Fruit fly (Drosophila melanogaster) whole organism, embryonic: Measurements from ENCODE around the gene Rab6.
A peak's percentile ranks its signal among the peaks of the same experiment; 100 is the strongest.

Experiments
- Atf3 ChIP-seq: fragments of 200-800 bp; sonication (Bioruptor generic); optimal IDR thresholded peaks from 3 replicates; lab custom pipeline; 2016; ENCODE audit warnings: missing biosample characterization, missing genetic modification characterization
- CG10462 ChIP-seq: fragments of 200-800 bp; sonication (Bioruptor generic); optimal IDR thresholded peaks from 2 replicates; lab custom pipeline; 2016; ENCODE audit warnings: missing biosample characterization, missing genetic modification characterization
- CG11093 ChIP-seq: fragments of 200-800 bp; sonication (Bioruptor generic); IDR thresholded peaks from 3 replicates; pipeline ENCODE4 v1.3.6; 2022; ENCODE audit warnings: missing biosample characterization, missing genetic modification characterization
- CG12071 ChIP-seq: fragments of 200-800 bp; sonication (Bioruptor generic); optimal IDR thresholded peaks from 3 replicates; lab custom pipeline; 2018; ENCODE audit warnings: missing biosample characterization, mild to moderate bottlenecking, missing genetic modification characterization
- CG12104 ChIP-seq: fragments of 200-800 bp; sonication (Bioruptor generic); optimal IDR thresholded peaks from 3 replicates; lab custom pipeline; 2016; ENCODE audit warnings: missing biosample characterization, missing genetic modification characterization
- CG12942 ChIP-seq: fragments of 200-800 bp; sonication (Bioruptor generic); optimal IDR thresholded peaks from 3 replicates; lab custom pipeline; 2016; ENCODE audit warnings: missing biosample characterization, missing genetic modification characterization
- CG13123 ChIP-seq: fragments of 200-800 bp; sonication (Bioruptor generic); optimal IDR thresholded peaks from 2 replicates; lab custom pipeline; 2016; ENCODE audit warnings: missing biosample characterization, missing genetic modification characterization
- CG15479 ChIP-seq: fragments of 200-800 bp; sonication (Bioruptor generic); optimal IDR thresholded peaks from 3 replicates; lab custom pipeline; 2019; ENCODE audit warnings: missing biosample characterization, mild to moderate bottlenecking, missing genetic modification characterization, moderate library complexity
- CG18262 ChIP-seq: fragments of 200-800 bp; optimal IDR thresholded peaks from 3 replicates; lab custom pipeline; 2019; ENCODE audit warnings: missing biosample characterization, mild to moderate bottlenecking, missing genetic modification characterization, moderate library complexity
- CG2712 ChIP-seq: fragments of 200-800 bp; optimal IDR thresholded peaks from 3 replicates; lab custom pipeline; 2019; ENCODE audit warnings: missing biosample characterization, mild to moderate bottlenecking, missing genetic modification characterization, moderate library complexity
- CG2875 ChIP-seq: fragments of 200-800 bp; sonication (Bioruptor generic); optimal IDR thresholded peaks from 2 replicates; lab custom pipeline; 2017; ENCODE audit warnings: missing biosample characterization, mild to moderate bottlenecking, missing genetic modification characterization, missing genetic modification reagents
- CG32772 ChIP-seq: fragments of 200-800 bp; sonication (Bioruptor generic); IDR thresholded peaks from 2 replicates; pipeline ENCODE4 v1.3.6; 2022; ENCODE audit warnings: missing biosample characterization, missing genetic modification characterization
- CG33557 ChIP-seq: fragments of 200-800 bp; sonication (Bioruptor generic); optimal IDR thresholded peaks from 2 replicates; lab custom pipeline; 2019; ENCODE audit warnings: missing biosample characterization, mild to moderate bottlenecking, missing genetic modification characterization, moderate library complexity
- CG8359 ChIP-seq: fragments of 200-800 bp; sonication (Bioruptor generic); optimal IDR thresholded peaks from 2 replicates; lab custom pipeline; 2017; ENCODE audit warnings: missing biosample characterization, mild to moderate bottlenecking, missing genetic modification characterization, borderline replicate concordance
- CG8765 ChIP-seq: fragments of 200-800 bp; sonication (Bioruptor generic); IDR thresholded peaks from 2 replicates; pipeline ENCODE4 v1.3.6; 2022; ENCODE audit warnings: missing biosample characterization, missing genetic modification characterization
- CG9437 ChIP-seq: fragments of 200-800 bp; sonication (Bioruptor generic); optimal IDR thresholded peaks from 2 replicates; lab custom pipeline; 2018; ENCODE audit warnings: missing biosample characterization, mild to moderate bottlenecking, missing genetic modification characterization
- D ChIP-seq, 2 experiments: fragments of 200-800 bp in 1 of 2; fragments of >200 bp in 1 of 2; sonication (Bioruptor generic) in 1 of 2; optimal IDR thresholded peaks; 2 replicates in 1 of 2; 3 replicates in 1 of 2; lab custom pipeline; 2017; ENCODE audit warnings: mild to moderate bottlenecking in 1 of 2, missing biosample characterization in 1 of 2, missing genetic modification characterization in 1 of 2, missing genetic modification reagents in 1 of 2
- Doc2 ChIP-seq: fragments of 200-800 bp; sonication (Bioruptor generic); IDR thresholded peaks from 2 replicates; pipeline ENCODE4 v1.3.6; 2022; ENCODE audit warnings: missing biosample characterization, missing genetic modification characterization
- ERR ChIP-seq: fragments of 200-800 bp; sonication (Bioruptor generic); optimal IDR thresholded peaks from 2 replicates; lab custom pipeline; 2016; ENCODE audit warnings: missing biosample characterization, missing genetic modification characterization
- Ets65A ChIP-seq: fragments of 200-800 bp; sonication (Bioruptor generic); peaks from one replicate; lab custom pipeline; 2016; ENCODE audit warnings: missing biosample characterization, missing genetic modification characterization
- GATAe ChIP-seq: fragments of 200-800 bp; sonication (Bioruptor generic); conservative IDR thresholded peaks from 2 replicates; pipeline ENCODE4 v1.3.6; 2022; ENCODE audit warnings: missing biosample characterization, missing genetic modification characterization
- HLH3B ChIP-seq: fragments of 200-800 bp; sonication (Bioruptor generic); IDR thresholded peaks from 2 replicates; pipeline ENCODE4 v1.3.6; 2022; ENCODE audit warnings: missing biosample characterization, missing genetic modification characterization
- Ptx1 ChIP-seq: fragments of 200-800 bp; sonication (Bioruptor generic); IDR thresholded peaks from 2 replicates; pipeline ENCODE4 v1.3.6; 2022; ENCODE audit warnings: missing biosample characterization, missing genetic modification characterization
- Sin3A ChIP-seq: fragments of >200 bp; optimal IDR thresholded peaks from 2 replicates; lab custom pipeline; 2018
- Sry-β ChIP-seq: fragments of 200-800 bp; sonication (Bioruptor generic); optimal IDR thresholded peaks from 2 replicates; lab custom pipeline; 2018; ENCODE audit warnings: missing biosample characterization, mild to moderate bottlenecking, missing genetic modification characterization, moderate library complexity
- TFAM ChIP-seq: fragments of 200-800 bp; sonication (Bioruptor generic); optimal IDR thresholded peaks from 2 replicates; lab custom pipeline; 2017; ENCODE audit warnings: missing biosample characterization, missing genetic modification characterization, inconsistent platforms
- cg ChIP-seq: fragments of 200-800 bp; sonication (Bioruptor generic); optimal IDR thresholded peaks from 3 replicates; lab custom pipeline; 2019; ENCODE audit warnings: missing biosample characterization, mild to moderate bottlenecking, missing genetic modification characterization, moderate library complexity
- ci ChIP-seq: fragments of 200-800 bp; sonication (Bioruptor generic); IDR thresholded peaks from 3 replicates; pipeline ENCODE4 v1.3.6; 2022; ENCODE audit warnings: missing biosample characterization, missing genetic modification characterization
- ham ChIP-seq: fragments of 200-800 bp; sonication (Bioruptor generic); IDR thresholded peaks from 2 replicates; pipeline ENCODE4 v1.3.6; 2022; ENCODE audit warnings: missing biosample characterization, missing genetic modification characterization
- lmd ChIP-seq: fragments of 200-800 bp; sonication (Bioruptor generic); IDR thresholded peaks from 2 replicates; pipeline ENCODE4 v1.3.6; 2022; ENCODE audit warnings: missing biosample characterization, missing genetic modification characterization
- prd ChIP-seq, 3 experiments: fragments of >200 bp in 2 of 3; fragments of 200-800 bp in 1 of 3; sonication (Bioruptor generic) in 1 of 3; optimal IDR thresholded peaks in 2 of 3; IDR thresholded peaks in 1 of 3; 2 replicates in 2 of 3; 3 replicates in 1 of 3; pipeline versions ENCODE4 v1.3.6 to Lab custom; 2017 to 2022; ENCODE audit warnings: missing biosample characterization in 1 of 3, missing genetic modification characterization in 1 of 3
- psq ChIP-seq: fragments of 200-800 bp; sonication (Bioruptor generic); optimal IDR thresholded peaks from 2 replicates; lab custom pipeline; 2017; ENCODE audit warnings: missing biosample characterization, missing genetic modification characterization
- pum ChIP-seq: fragments of 200-800 bp; sonication (Bioruptor generic); optimal IDR thresholded peaks from 2 replicates; lab custom pipeline; 2016; ENCODE audit warnings: missing biosample characterization, missing genetic modification characterization
- run ChIP-seq: fragments of 200-800 bp; sonication (Bioruptor generic); optimal IDR thresholded peaks from 3 replicates; lab custom pipeline; 2018; ENCODE audit warnings: missing biosample characterization, mild to moderate bottlenecking, missing genetic modification characterization
- sens ChIP-seq: fragments of 200-800 bp; sonication (Bioruptor generic); peaks from one replicate; lab custom pipeline; 2016; ENCODE audit warnings: missing biosample characterization, missing genetic modification characterization
- slou ChIP-seq: fragments of 200-800 bp; sonication (Bioruptor generic); optimal IDR thresholded peaks from 3 replicates; lab custom pipeline; 2016; ENCODE audit warnings: missing biosample characterization, missing genetic modification characterization
- twi ChIP-seq: fragments of 200-800 bp; optimal IDR thresholded peaks from 2 replicates; lab custom pipeline; 2019; ENCODE audit warnings: missing biosample characterization, mild to moderate bottlenecking, missing genetic modification characterization, moderate library complexity
- vfl ChIP-seq: fragments of 200-800 bp; sonication (Bioruptor generic); optimal IDR thresholded peaks from 2 replicates; lab custom pipeline; 2016; ENCODE audit warnings: missing biosample characterization, missing genetic modification characterization

Gene Rab6

dm6 chr2L:12079827-12080381 lies 29.0 kb downstream of the Rab6 start (continued):
- TF ChIP-seq CG8359 (GFP tag; lab: Kevin White, UChicago) (no peak), Atf3 (GFP tag; lab: Kevin White, UChicago) (no peak), cg (GFP tag; lab: Kevin White, UChicago) (no peak), prd (optimal IDR thresholded peaks at IDR 0.05; lab: Kevin White, UChicago) (no peak), prd (GFP tag; IDR thresholded peaks at IDR 0.05; lab: Robert Waterston, UW) (peak; percentile 85), CG9437 (GFP tag; lab: Kevin White, UChicago) (no peak), twi (tag; lab: Kevin White, UChicago) (peak; percentile 49), slou (GFP tag; lab: Kevin White, UChicago) (no peak), pum (GFP tag; lab: Kevin White, UChicago) (no peak), CG10462 (GFP tag; lab: Kevin White, UChicago) (no peak), HLH3B (no peak), vfl (no peak), run (tag; lab: Kevin White, UChicago) (no peak), ham (GFP tag; lab: Robert Waterston, UW) (no peak), lmd (no peak), CG12104 (GFP tag; lab: Kevin White, UChicago) (no peak), CG2875 (GFP tag; lab: Kevin White, UChicago) (no peak), psq (GFP tag; lab: Kevin White, UChicago) (no peak), CG12071 (no peak), Sry-β (GFP tag; lab: Kevin White, UChicago) (no peak), Sin3A (lab: Kevin White, UChicago) (no peak), CG11093 (GFP tag; lab: Robert Waterston, UW) (no peak), D (optimal IDR thresholded peaks at IDR 0.05; lab: Kevin White, UChicago) (peak; percentile 87), D (GFP tag; optimal IDR thresholded peaks at IDR 0.05; lab: Kevin White, UChicago) (no peak), CG32772 (GFP tag; lab: Robert Waterston, UW) (0 out of 2 replicates have a peak, but pooled peaks have one; percentile 19), CG12942 (no peak), Doc2 (GFP tag; lab: Robert Waterston, UW) (no peak), CG33557 (GFP tag; lab: Kevin White, UChicago) (no peak), GATAe (GFP tag; lab: Robert Waterston, UW) (no peak), CG15479 (GFP tag; lab: Kevin White, UChicago) (peak; percentile 26), TFAM (GFP tag; lab: Kevin White, UChicago) (no peak), CG8765 (GFP tag; lab: Robert Waterston, UW) (no peak)
- TF ChIP-seq, all 482 proteins: peak for 13

DNA sequence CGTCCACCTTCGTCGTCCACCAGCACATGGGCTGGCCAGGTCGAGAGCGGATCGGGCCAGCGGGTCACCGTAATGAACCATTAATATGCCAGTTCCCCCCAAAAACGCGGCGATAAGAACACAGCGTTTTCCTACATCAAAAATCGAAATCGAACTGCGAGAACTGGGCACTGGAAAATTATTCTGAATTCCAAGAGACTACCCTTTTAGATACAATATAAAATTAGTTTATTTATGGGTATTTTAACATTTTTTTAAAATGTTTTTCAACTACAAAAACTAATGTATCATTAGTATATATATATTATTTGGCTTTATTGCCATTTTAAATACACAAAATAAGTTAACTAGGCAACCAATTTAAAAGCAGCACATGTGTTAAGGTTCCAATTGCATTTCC lies 30.2 kb downstream of the Rab6 start:
- TF ChIP-seq CG2712 (tag; lab: Kevin White, UChicago) (peak; percentile 4), Ptx1 (GFP tag; lab: Robert Waterston, UW) (peak; percentile 45), Ets65A (GFP tag; lab: Kevin White, UChicago) (peak; percentile 93), CG18262 (tag; lab: Kevin White, UChicago) (peak; percentile 33), lmd (peak; percentile 25; the same call in 1 of the 2 replicates), ERR (GFP tag; lab: Kevin White, UChicago) (no peak), CG13123 (GFP tag; lab: Kevin White, UChicago) (no peak), ci (GFP tag; lab: Robert Waterston, UW) (no peak), sens (peak; percentile 56)
- TF ChIP-seq, all 482 proteins: peak for 6
